Worm (Caenorhabditis elegans) whole organism, young adult: ENCODE results near the gene lys-10.

Source experiments
- B0035.1 ChIP-seq: sonication (generic microtip); optimal IDR thresholded peaks from 2 replicates; lab custom pipeline; 2016; ENCODE audit warnings: missing genetic modification characterization, mild to moderate bottlenecking, missing compliant biosample characterization, missing genotype, missing genetic modification reagents
- Y79H2A.3 ChIP-seq: fragments of 200-800 bp; sonication (Bioruptor generic); conservative IDR thresholded peaks from 2 replicates; pipeline ENCODE4 v1.3.6; 2022; ENCODE audit warnings: missing genetic modification reagents, missing genetic modification characterization, missing compliant biosample characterization
- ama-1 ChIP-seq, 3 experiments: fragments of 150-350 bp in 1 of 3; sonication (generic microtip) in 2 of 3; optimal IDR thresholded peaks; 2 replicates each; lab custom pipeline; 2014 to 2018; ENCODE audit warnings: missing biosample characterization in 2 of 3, missing genetic modification characterization in 2 of 3, missing genetic modification reagents in 2 of 3
- athp-1 ChIP-seq: sonication (generic microtip); optimal IDR thresholded peaks from 2 replicates; lab custom pipeline; 2017; ENCODE audit warnings: mild to moderate bottlenecking, missing genetic modification characterization, missing compliant biosample characterization
- attf-5 ChIP-seq: fragments of 200-800 bp; sonication (Bioruptor generic); optimal IDR thresholded peaks from 2 replicates; lab custom pipeline; 2018; ENCODE audit warnings: mild to moderate bottlenecking, missing genetic modification characterization, missing compliant biosample characterization
- attf-6 ChIP-seq: fragments of 200-800 bp; sonication (Bioruptor generic); IDR thresholded peaks from 2 replicates; pipeline ENCODE4 v1.3.6; 2022; ENCODE audit warnings: missing genetic modification reagents, missing genetic modification characterization, missing compliant biosample characterization
- bed-1 ChIP-seq: fragments of 200-800 bp; sonication (Bioruptor generic); IDR thresholded peaks from 2 replicates; pipeline ENCODE4 v1.3.6; 2022; ENCODE audit warnings: missing genetic modification reagents, missing genetic modification characterization, missing compliant biosample characterization
- ceh-27 ChIP-seq: fragments of 200-800 bp; sonication (Bioruptor generic); optimal IDR thresholded peaks from 2 replicates; lab custom pipeline; 2018; ENCODE audit warnings: mild to moderate bottlenecking, missing genetic modification characterization, moderate library complexity, missing compliant biosample characterization
- ceh-40 ChIP-seq: fragments of 200-800 bp; sonication (Bioruptor generic); IDR thresholded peaks from 2 replicates; pipeline ENCODE4 v1.3.6; 2022; ENCODE audit warnings: missing genetic modification characterization, missing compliant biosample characterization
- chd-7 ChIP-seq: sonication (generic microtip); optimal IDR thresholded peaks from 2 replicates; lab custom pipeline; 2016; ENCODE audit warnings: mild to moderate bottlenecking, missing genetic modification characterization, moderate library complexity, missing compliant biosample characterization
- dpl-1 ChIP-seq: fragments of 150-350 bp; optimal IDR thresholded peaks from 2 replicates; lab custom pipeline; 2014; ENCODE audit warnings: missing biosample characterization, missing genetic modification reagents, missing genetic modification characterization
- egl-18 ChIP-seq: fragments of 200-800 bp; sonication (Bioruptor generic); IDR thresholded peaks from 2 replicates; pipeline ENCODE4 v1.3.6; 2022; ENCODE audit warnings: missing genetic modification reagents, missing genetic modification characterization, missing compliant biosample characterization
- ets-4 ChIP-seq: fragments of 200-800 bp; sonication (Bioruptor generic); optimal IDR thresholded peaks from 2 replicates; lab custom pipeline; 2018; ENCODE audit warnings: mild to moderate bottlenecking, missing genetic modification characterization, missing compliant biosample characterization
- fkh-3 ChIP-seq: sonication (generic microtip); optimal IDR thresholded peaks from 2 replicates; lab custom pipeline; 2016; ENCODE audit warnings: mild to moderate bottlenecking, missing genetic modification characterization, missing compliant biosample characterization
- him-1 ChIP-seq: sonication (generic microtip); optimal IDR thresholded peaks from 2 replicates; lab custom pipeline; 2016; ENCODE audit warnings: missing genotype, missing genetic modification reagents, missing genetic modification characterization, missing compliant biosample characterization
- hlh-12 ChIP-seq: sonication (generic microtip); optimal IDR thresholded peaks from 2 replicates; lab custom pipeline; 2016; ENCODE audit warnings: missing genetic modification characterization, missing compliant biosample characterization
- hlh-26 ChIP-seq: fragments of 200-800 bp; sonication (Bioruptor generic); conservative IDR thresholded peaks from 2 replicates; pipeline ENCODE4 v1.3.6; 2022; ENCODE audit warnings: missing genetic modification reagents, missing genetic modification characterization, missing compliant biosample characterization
- hrde-1 ChIP-seq: sonication (generic microtip); optimal IDR thresholded peaks from 2 replicates; lab custom pipeline; 2016; ENCODE audit warnings: missing genetic modification characterization, mild to moderate bottlenecking, missing compliant biosample characterization, moderate library complexity, missing genotype, missing genetic modification reagents, borderline replicate concordance
- hsf-1 ChIP-seq: fragments of 200-800 bp; sonication (Bioruptor generic); IDR thresholded peaks from 2 replicates; pipeline ENCODE4 v1.3.6; 2022; ENCODE audit warnings: missing genetic modification reagents, missing genetic modification characterization, missing compliant biosample characterization
- lsy-27 ChIP-seq: sonication (generic microtip); optimal IDR thresholded peaks from 2 replicates; lab custom pipeline; 2017; ENCODE audit warnings: missing genetic modification characterization, mild to moderate bottlenecking, missing compliant biosample characterization, antibody characterized with exemption, missing genotype, borderline replicate concordance; ENCODE audit not compliant: insufficient read depth
- madf-10 ChIP-seq: sonication (generic microtip); optimal IDR thresholded peaks from 2 replicates; lab custom pipeline; 2016; ENCODE audit warnings: mild to moderate bottlenecking, missing genetic modification characterization, missing compliant biosample characterization
- mel-28 ChIP-seq: sonication (generic microtip); optimal IDR thresholded peaks from 2 replicates; lab custom pipeline; 2016; ENCODE audit warnings: borderline replicate concordance, mild to moderate bottlenecking, missing genetic modification characterization, missing compliant biosample characterization
- mxl-1 ChIP-seq: sonication (generic microtip); optimal IDR thresholded peaks from 2 replicates; lab custom pipeline; 2016; ENCODE audit warnings: missing genetic modification characterization, missing compliant biosample characterization
- nfya-1 ChIP-seq: sonication (generic microtip); optimal IDR thresholded peaks from 2 replicates; lab custom pipeline; 2017; ENCODE audit warnings: antibody characterized with exemption, missing compliant biosample characterization, missing genetic modification characterization, borderline replicate concordance; ENCODE audit not compliant: insufficient read depth
- nhr-80 ChIP-seq: sonication (generic microtip); optimal IDR thresholded peaks from 2 replicates; lab custom pipeline; 2016; ENCODE audit warnings: missing genetic modification characterization, missing compliant biosample characterization
- pha-4 ChIP-seq: fragments of 150-350 bp; sonication (generic microtip); optimal IDR thresholded peaks from 2 replicates; lab custom pipeline; 2014; ENCODE audit warnings: missing biosample characterization, missing genetic modification reagents, missing genetic modification characterization
- rpc-1 ChIP-seq, 2 experiments: fragments of 150-350 bp in 1 of 2; sonication (generic microtip) in 1 of 2; optimal IDR thresholded peaks; 2 replicates each; lab custom pipeline; 2014 to 2018; ENCODE audit warnings: missing biosample characterization in 1 of 2, missing genetic modification characterization in 1 of 2, missing genetic modification reagents in 1 of 2, missing genotype in 1 of 2
- sea-2 ChIP-seq: fragments of 200-800 bp; sonication (Bioruptor generic); IDR thresholded peaks from 2 replicates; pipeline ENCODE4 v1.3.6; 2022; ENCODE audit warnings: missing genetic modification characterization, missing compliant biosample characterization
- snpc-1.3 ChIP-seq: sonication (generic microtip); optimal IDR thresholded peaks from 2 replicates; lab custom pipeline; 2017; ENCODE audit warnings: missing genetic modification characterization, mild to moderate bottlenecking, missing compliant biosample characterization, antibody characterized with exemption, moderate library complexity, missing genotype, missing genetic modification reagents; ENCODE audit not compliant: insufficient read depth
- snpc-3.4 ChIP-seq: sonication (generic microtip); optimal IDR thresholded peaks from 2 replicates; lab custom pipeline; 2017; ENCODE audit warnings: missing genetic modification characterization, mild to moderate bottlenecking, missing compliant biosample characterization, antibody characterized with exemption, moderate library complexity, missing genotype, missing genetic modification reagents
- tlf-1 ChIP-seq: fragments of 200-800 bp; sonication (Bioruptor generic); optimal IDR thresholded peaks from 2 replicates; lab custom pipeline; 2018; ENCODE audit warnings: mild to moderate bottlenecking, missing genetic modification characterization, missing compliant biosample characterization
- ztf-3 ChIP-seq: fragments of 200-800 bp; sonication (Bioruptor generic); optimal IDR thresholded peaks from 2 replicates; lab custom pipeline; 2018; ENCODE audit warnings: mild to moderate bottlenecking, missing genetic modification characterization, missing compliant biosample characterization

Gene lys-10

ce11 chrIV:8339636-8340035 is 7.0 kb downstream of the lys-10 start, which contains the start of gene lgc-6:
Gene lgc-6 (plus strand): TSS chrIV:8339936.
- TF ChIP-seq ets-4 (GFP tag; lab: Kevin White, UChicago), result no peak
- no peak for TF ChIP-seq sea-2
- no peak for TF ChIP-seq ztf-3
- TF ChIP-seq mxl-1 (tag; lab: Kevin White, UChicago), result no peak
- no peak for TF ChIP-seq fkh-3 (tag; lab: Kevin White, UChicago)
- TF ChIP-seq ama-1 (optimal IDR thresholded peaks at IDR 0.05; lab: Kevin White, UChicago), result no peak
- TF ChIP-seq ama-1 (GFP tag; optimal IDR thresholded peaks at IDR 0.05; lab: Kevin White, UChicago), result no peak
- no peak for TF ChIP-seq pha-4 (tag; lab: Kevin White, UChicago)
- no peak for TF ChIP-seq chd-7
- no peak for TF ChIP-seq ceh-27 (GFP tag; lab: Kevin White, UChicago)
- no peak for TF ChIP-seq snpc-1.3 (tag; lab: Kevin White, UChicago)
- TF ChIP-seq B0035.1 (tag; lab: Kevin White, UChicago), result no peak
- no peak for TF ChIP-seq egl-18 (GFP tag; lab: Robert Waterston, UW)
- TF ChIP-seq attf-6 (GFP tag; lab: Robert Waterston, UW), result no peak
- TF ChIP-seq hrde-1 (tag; lab: Kevin White, UChicago), result no peak
- no peak for TF ChIP-seq mel-28 (tag; lab: Kevin White, UChicago)
- no peak for TF ChIP-seq snpc-3.4 (tag; lab: Kevin White, UChicago)
- no peak for TF ChIP-seq bed-1 (GFP tag; lab: Robert Waterston, UW)
- no peak for TF ChIP-seq nhr-80
- TF ChIP-seq tlf-1 (GFP tag; lab: Kevin White, UChicago), result no peak
- TF ChIP-seq hsf-1 (GFP tag; lab: Robert Waterston, UW), result no peak
- TF ChIP-seq, all 124 proteins: peak for 0

- TF ChIP-seq him-1 (tag; lab: Kevin White, UChicago), result no peak
- no peak for TF ChIP-seq ceh-40
- TF ChIP-seq Y79H2A.3 (GFP tag; lab: Robert Waterston, UW), result no peak
- TF ChIP-seq madf-10 (tag; lab: Kevin White, UChicago), result no peak
- no peak for TF ChIP-seq hlh-26
- TF ChIP-seq pha-4 (tag; lab: Kevin White, UChicago), result no peak
- TF ChIP-seq mel-28 (tag; lab: Kevin White, UChicago), result no peak
- TF ChIP-seq hsf-1 (GFP tag; lab: Robert Waterston, UW), result no peak
- TF ChIP-seq rpc-1 (optimal IDR thresholded peaks at IDR 0.05; lab: Kevin White, UChicago), result no peak
- TF ChIP-seq rpc-1 (tag; optimal IDR thresholded peaks at IDR 0.05; lab: Kevin White, UChicago), result no peak
- no peak for TF ChIP-seq attf-5 (GFP tag; lab: Kevin White, UChicago)
- no peak for TF ChIP-seq hrde-1 (tag; lab: Kevin White, UChicago)
- no peak for TF ChIP-seq fkh-3 (tag; lab: Kevin White, UChicago)
- TF ChIP-seq nfya-1 (tag; lab: Kevin White, UChicago), result no peak
- no peak for TF ChIP-seq hlh-12
- no peak for TF ChIP-seq athp-1 (tag; lab: Kevin White, UChicago)
Observed at ce11 chrIV:8342385-8342784, 9.8 kb downstream of the lys-10 start, which contains the start of gene lgc-5. Gene lgc-5 (plus strand): TSS chrIV:8342685.

- TF ChIP-seq lsy-27 (tag; lab: Kevin White, UChicago) (no peak), mel-28 (tag; lab: Kevin White, UChicago) (no peak), dpl-1 (GFP tag; lab: Kevin White, UChicago) (no peak)
Observed at ce11 chrIV:8345518-8345917, 12.9 kb downstream of the lys-10 start, which contains the start of gene F17E9.5. Gene F17E9.5 (plus strand): TSS chrIV:8345818.
